Worm (Caenorhabditis elegans): ENCODE data around the gene kcmf-1.

DNA sequence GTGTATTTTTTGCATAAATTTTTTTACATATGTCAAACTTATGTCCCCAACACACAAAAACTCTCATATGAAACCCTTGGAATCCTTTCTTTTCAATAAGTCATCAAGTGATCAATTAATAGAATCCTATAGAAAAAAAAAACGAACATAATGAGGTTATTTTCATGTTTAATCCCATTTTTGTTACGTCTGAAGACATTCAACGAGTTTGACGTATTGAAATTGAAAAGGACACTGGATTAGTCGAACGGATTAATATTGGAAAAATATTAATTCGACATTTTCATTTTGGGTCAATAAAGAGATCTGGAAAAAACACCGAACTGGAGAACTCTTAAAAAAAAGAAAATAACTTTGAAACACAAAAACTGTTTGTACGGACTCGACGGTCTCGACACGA lies 3.3 kb downstream of the kcmf-1 start:
- TF ChIP-seq snpc-4 (GFP tag; optimal IDR thresholded peaks at IDR 0.05): no peak
- TF ChIP-seq snpc-4 (tag; optimal IDR thresholded peaks at IDR 0.05): no peak
- no peak for TF ChIP-seq Y67H2A.10 (GFP tag; conservative IDR thresholded peaks at IDR 0.05)
- no peak for TF ChIP-seq F49E8.2 (tag; optimal IDR thresholded peaks at IDR 0.05; ENCODE audit: insufficient read depth)
- no peak for TF ChIP-seq madf-3 (GFP tag; IDR thresholded peaks at IDR 0.05)
- TF ChIP-seq nhr-120 (GFP tag; IDR thresholded peaks at IDR 0.05): no peak
- no peak for TF ChIP-seq aptf-3 (GFP tag; IDR thresholded peaks at IDR 0.05)
- no peak for TF ChIP-seq ama-1 (optimal IDR thresholded peaks at IDR 0.05)
- TF ChIP-seq ama-1 (GFP tag; optimal IDR thresholded peaks at IDR 0.05): no peak
- no peak for TF ChIP-seq B0019.2 (GFP tag; conservative IDR thresholded peaks at IDR 0.05)
- TF ChIP-seq nfya-1 (tag; optimal IDR thresholded peaks at IDR 0.05; ENCODE audit: borderline replicate concordance, insufficient read depth): no peak
- no peak for TF ChIP-seq lin-40 (tag; optimal IDR thresholded peaks at IDR 0.05)
- no peak for TF ChIP-seq unc-130 (GFP tag; optimal IDR thresholded peaks at IDR 0.05)
- TF ChIP-seq ekl-4 (GFP tag; IDR thresholded peaks at IDR 0.05): no peak
- TF ChIP-seq nfya-2 (GFP tag; IDR thresholded peaks at IDR 0.05): no peak
